Worm (Caenorhabditis elegans): ENCODE results near the gene K07F5.15.

K07F5.15 gene

DNA sequence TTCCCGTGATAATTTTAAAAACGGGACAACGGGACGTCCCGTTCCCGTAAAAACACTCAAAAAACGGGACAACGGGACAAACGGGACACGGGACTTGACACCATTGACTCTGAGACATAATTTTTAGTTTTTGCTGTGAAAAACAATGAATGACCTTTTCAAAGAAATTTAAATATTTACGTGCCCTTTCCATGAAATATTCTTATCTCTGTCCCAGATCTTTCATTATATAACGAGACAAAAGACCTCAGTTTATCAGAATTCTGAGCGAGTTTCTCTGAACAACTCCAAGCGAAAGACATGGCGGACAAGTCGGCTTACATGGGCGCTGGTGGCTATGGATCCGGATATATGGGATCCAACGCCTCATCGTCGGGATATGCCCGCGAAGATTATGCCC lies 21.1 kb upstream of the K07F5.15 start, which contains the start of gene nspd-2:
Gene nspd-2 (plus strand): TSS at position 301 of the 400 bp plus-strand sequence.
- no peak for TF ChIP-seq Y95B8A.8 (GFP tag; IDR thresholded peaks at IDR 0.05)
- TF ChIP-seq attf-3 (GFP tag; conservative IDR thresholded peaks at IDR 0.05), result no peak

DNA sequence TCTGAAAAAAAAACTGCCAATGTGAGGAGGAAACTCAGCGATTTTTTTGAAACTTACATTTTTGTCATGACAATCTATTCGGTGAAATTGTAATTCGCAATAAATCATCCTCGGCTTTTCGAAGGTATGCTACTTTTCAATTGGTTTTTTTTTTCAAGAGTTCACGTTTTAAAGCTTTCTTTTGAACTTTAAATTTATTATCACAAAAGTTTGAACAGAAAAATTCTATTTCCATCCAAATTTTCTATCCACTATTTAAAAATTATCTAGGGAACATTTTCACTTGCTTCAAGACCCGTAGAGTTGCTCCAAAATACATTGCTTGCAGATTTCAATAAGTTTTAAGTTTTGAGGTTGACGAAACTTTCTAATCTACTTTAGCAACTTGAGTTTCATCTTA lies 18.3 kb upstream of the K07F5.15 start, which contains the start of gene K07F5.6:
Gene K07F5.6 (minus strand): TSS at position 101 of the 400 bp plus-strand sequence.
- TF ChIP-seq sptf-2 (GFP tag; optimal IDR thresholded peaks at IDR 0.05) (no peak), K12H6.12 (tag; optimal IDR thresholded peaks at IDR 0.05) (no peak), T07F8.4 (tag; optimal IDR thresholded peaks at IDR 0.05) (no peak), xnd-1 (tag; optimal IDR thresholded peaks at IDR 0.05) (no peak)

DNA sequence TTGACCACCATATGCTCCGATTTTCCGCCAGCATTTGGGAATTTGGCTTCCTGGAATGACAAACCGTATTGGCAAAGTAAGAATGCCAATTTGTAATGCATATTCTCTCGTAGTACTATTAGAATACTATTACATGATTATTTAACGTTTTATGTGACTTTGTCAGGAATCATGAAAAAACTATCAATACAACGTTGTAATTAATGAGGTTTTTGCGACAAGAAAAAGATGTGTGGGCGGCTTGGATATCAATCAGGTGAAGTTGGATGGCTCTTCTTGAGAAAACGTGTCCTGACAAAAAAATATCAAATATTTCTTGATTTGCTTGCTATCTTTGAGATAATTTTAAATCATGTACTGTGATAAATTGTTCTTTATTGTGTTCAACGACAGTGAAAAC lies 16.8 kb upstream of the K07F5.15 start, which contains the start of gene K07F5.7:
Gene K07F5.7 (minus strand): TSS at position 101 of the 400 bp plus-strand sequence.
- no peak for TF ChIP-seq snpc-3.4 (tag; optimal IDR thresholded peaks at IDR 0.05)
- TF ChIP-seq F39B2.1 (GFP tag; IDR thresholded peaks at IDR 0.05), result no peak
- no peak for TF ChIP-seq fkh-3 (tag; optimal IDR thresholded peaks at IDR 0.05)
- no peak for TF ChIP-seq F37B4.10 (GFP tag; IDR thresholded peaks at IDR 0.05)
- no peak for TF ChIP-seq unc-62 (GFP tag; optimal IDR thresholded peaks at IDR 0.05)
- TF ChIP-seq sptf-2 (GFP tag; optimal IDR thresholded peaks at IDR 0.05), result no peak
- no peak for TF ChIP-seq cebp-2 (GFP tag; IDR thresholded peaks at IDR 0.05)
- no peak for TF ChIP-seq tbx-9 (tag; optimal IDR thresholded peaks at IDR 0.05; ENCODE audit: borderline replicate concordance)
- no peak for TF ChIP-seq let-526 (GFP tag; IDR thresholded peaks at IDR 0.05)
- TF ChIP-seq nfya-2 (GFP tag; IDR thresholded peaks at IDR 0.05), result no peak
- no peak for TF ChIP-seq nfyb-1 (GFP tag; IDR thresholded peaks at IDR 0.05)
- no peak for TF ChIP-seq pbrm-1 (GFP tag; IDR thresholded peaks at IDR 0.05)
- TF ChIP-seq snpc-1.3 (tag; optimal IDR thresholded peaks at IDR 0.05; ENCODE audit: insufficient read depth), result no peak
- no peak for TF ChIP-seq ztf-25 (GFP tag; IDR thresholded peaks at IDR 0.05)
- no peak for TF ChIP-seq D2030.7 (GFP tag; IDR thresholded peaks at IDR 0.05)
- no peak for TF ChIP-seq ztf-3 (GFP tag; optimal IDR thresholded peaks at IDR 0.05)
- no peak for TF ChIP-seq ztf-22 (GFP tag; optimal IDR thresholded peaks at IDR 0.05)
- no peak for TF ChIP-seq efl-1 (GFP tag; optimal IDR thresholded peaks at IDR 0.05)
- TF ChIP-seq nhr-120 (GFP tag; IDR thresholded peaks at IDR 0.05), result no peak
- no peak for TF ChIP-seq gei-17 (GFP tag; optimal IDR thresholded peaks at IDR 0.05)

DNA sequence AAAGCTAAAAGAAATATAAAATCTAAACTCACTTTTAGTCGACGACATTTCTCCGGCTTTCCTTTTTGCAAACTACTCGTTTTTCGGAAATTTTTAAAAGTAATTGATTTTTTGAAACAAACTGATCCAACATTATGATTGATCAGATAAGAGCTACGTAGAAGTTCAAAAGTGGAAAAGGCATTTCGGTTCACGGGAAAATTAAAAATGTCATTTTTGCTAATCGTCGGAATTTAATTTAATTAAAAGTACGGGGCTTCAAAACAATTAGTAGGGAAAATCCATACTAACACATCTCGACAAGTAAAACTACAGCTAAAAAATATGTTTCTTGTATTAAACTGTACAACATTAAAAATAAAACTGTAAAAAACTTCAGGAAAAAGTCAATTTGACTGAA lies 15.3 kb upstream of the K07F5.15 start, which contains the start of gene K07F5.8:
Gene K07F5.8 (minus strand): TSS at position 101 of the 400 bp plus-strand sequence.
- TF ChIP-seq tbx-9 (tag; optimal IDR thresholded peaks at IDR 0.05; ENCODE audit: borderline replicate concordance), result no peak
- TF ChIP-seq aptf-3 (GFP tag; IDR thresholded peaks at IDR 0.05), result no peak
- TF ChIP-seq ceh-40 (GFP tag; IDR thresholded peaks at IDR 0.05), result no peak
- TF ChIP-seq lsy-27 (tag; optimal IDR thresholded peaks at IDR 0.05; ENCODE audit: borderline replicate concordance, insufficient read depth), result no peak
- no peak for TF ChIP-seq let-526 (GFP tag; IDR thresholded peaks at IDR 0.05)
- no peak for TF ChIP-seq lir-1 (GFP tag; conservative IDR thresholded peaks at IDR 0.05)
- no peak for TF ChIP-seq B0261.1 (tag; optimal IDR thresholded peaks at IDR 0.05)
- TF ChIP-seq tbp1 (GFP tag; optimal IDR thresholded peaks at IDR 0.05), result no peak
- no peak for TF ChIP-seq him-1 (tag; optimal IDR thresholded peaks at IDR 0.05)
- no peak for TF ChIP-seq D2030.7 (GFP tag; IDR thresholded peaks at IDR 0.05)

DNA sequence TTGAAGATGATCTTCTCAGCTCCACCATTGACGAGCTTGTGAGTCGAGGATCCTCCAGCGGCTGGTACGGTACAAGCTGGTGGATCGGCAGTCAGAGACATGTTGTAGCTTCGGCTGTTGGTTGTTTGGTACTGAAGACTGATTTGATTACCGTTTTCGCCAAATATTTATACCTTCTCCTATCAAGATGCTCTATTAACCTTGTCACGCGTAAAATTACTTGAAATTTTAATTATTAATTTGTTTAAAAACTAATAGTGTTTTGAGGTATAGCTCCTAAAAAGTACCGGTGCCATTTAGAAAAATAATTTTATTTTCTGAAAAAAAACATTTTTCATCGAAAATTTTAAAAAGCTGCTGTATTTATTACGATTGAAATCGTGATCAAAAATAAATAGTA lies 13.9 kb upstream of the K07F5.15 start, which contains the start of gene ssp-10:
Gene ssp-10 (minus strand): TSS at position 101 of the 400 bp plus-strand sequence.
- TF ChIP-seq sea-2 (GFP tag; IDR thresholded peaks at IDR 0.05) (no peak), ekl-4 (GFP tag; IDR thresholded peaks at IDR 0.05) (no peak), die-1 (tag; optimal IDR thresholded peaks at IDR 0.05) (no peak), pha-4 (tag; optimal IDR thresholded peaks at IDR 0.05) (no peak), T26A5.8 (tag; optimal IDR thresholded peaks at IDR 0.05) (no peak), F37B4.10 (GFP tag; IDR thresholded peaks at IDR 0.05) (no peak), snpc-1.1 (tag; optimal IDR thresholded peaks at IDR 0.05; ENCODE audit: insufficient read depth) (no peak), C06A6.2 (GFP tag; conservative IDR thresholded peaks at IDR 0.05) (no peak), madf-8 (GFP tag; conservative IDR thresholded peaks at IDR 0.05) (no peak), ceh-40 (GFP tag; IDR thresholded peaks at IDR 0.05) (no peak), hmg-20 (GFP tag; IDR thresholded peaks at IDR 0.05) (no peak), dpff-1 (tag; optimal IDR thresholded peaks at IDR 0.05) (no peak)
